Worm (Caenorhabditis elegans) whole organism, young adult: ENCODE results near the gene Y43F8B.3.

Experiments
- C06A6.2 ChIP-seq: fragments of 200-800 bp; sonication (Bioruptor generic); conservative IDR thresholded peaks from 2 replicates; pipeline ENCODE4 v1.3.6; 2022; ENCODE audit warnings: missing genetic modification characterization, missing compliant biosample characterization
- F23B12.7 ChIP-seq: sonication (generic microtip); optimal IDR thresholded peaks from 2 replicates; lab custom pipeline; 2017; ENCODE audit warnings: missing genetic modification characterization, mild to moderate bottlenecking, missing compliant biosample characterization, antibody characterized with exemption, moderate library complexity; ENCODE audit not compliant: insufficient read depth
- F33H1.4 ChIP-seq: fragments of 200-800 bp; sonication (Bioruptor generic); IDR thresholded peaks from 2 replicates; pipeline ENCODE4 v1.3.6; 2022; ENCODE audit warnings: missing genetic modification reagents, missing genetic modification characterization, missing compliant biosample characterization
- F37B4.10 ChIP-seq: fragments of 200-800 bp; sonication (Bioruptor generic); IDR thresholded peaks from 2 replicates; pipeline ENCODE4 v1.3.6; 2022; ENCODE audit warnings: missing genetic modification characterization, missing compliant biosample characterization
- F49E8.2 ChIP-seq: sonication (generic microtip); optimal IDR thresholded peaks from 3 replicates; lab custom pipeline; 2017; ENCODE audit warnings: missing genetic modification characterization, mild to moderate bottlenecking, missing compliant biosample characterization, antibody characterized with exemption, moderate library complexity; ENCODE audit not compliant: insufficient read depth
- T26A5.8 ChIP-seq: sonication (generic microtip); optimal IDR thresholded peaks from 2 replicates; lab custom pipeline; 2016; ENCODE audit warnings: missing genetic modification characterization, missing compliant biosample characterization
- ama-1 ChIP-seq, 3 experiments: fragments of 150-350 bp in 1 of 3; sonication (generic microtip) in 2 of 3; optimal IDR thresholded peaks; 2 replicates each; lab custom pipeline; 2014 to 2018; ENCODE audit warnings: missing biosample characterization in 2 of 3, missing genetic modification characterization in 2 of 3, missing genetic modification reagents in 2 of 3
- atf-7 ChIP-seq: sonication (generic microtip); optimal IDR thresholded peaks from 2 replicates; lab custom pipeline; 2017; ENCODE audit warnings: mild to moderate bottlenecking, missing genetic modification characterization, missing compliant biosample characterization
- attf-3 ChIP-seq: fragments of 200-800 bp; sonication (Bioruptor generic); conservative IDR thresholded peaks from 2 replicates; pipeline ENCODE4 v1.3.6; 2022; ENCODE audit warnings: missing genetic modification reagents, missing genetic modification characterization, missing compliant biosample characterization
- attf-5 ChIP-seq: fragments of 200-800 bp; sonication (Bioruptor generic); optimal IDR thresholded peaks from 2 replicates; lab custom pipeline; 2018; ENCODE audit warnings: mild to moderate bottlenecking, missing genetic modification characterization, missing compliant biosample characterization
- ccch-3 ChIP-seq: fragments of 200-800 bp; sonication (Bioruptor generic); optimal IDR thresholded peaks from 2 replicates; lab custom pipeline; 2018; ENCODE audit warnings: mild to moderate bottlenecking, missing genetic modification characterization, missing compliant biosample characterization
- cebp-2 ChIP-seq: fragments of 200-800 bp; sonication (Bioruptor generic); IDR thresholded peaks from 2 replicates; pipeline ENCODE4 v1.3.6; 2022; ENCODE audit warnings: missing genetic modification characterization, missing compliant biosample characterization
- ceh-40 ChIP-seq: fragments of 200-800 bp; sonication (Bioruptor generic); IDR thresholded peaks from 2 replicates; pipeline ENCODE4 v1.3.6; 2022; ENCODE audit warnings: missing genetic modification characterization, missing compliant biosample characterization
- ceh-79 ChIP-seq: sonication (generic microtip); optimal IDR thresholded peaks from 2 replicates; lab custom pipeline; 2017; ENCODE audit warnings: mild to moderate bottlenecking, missing genetic modification characterization, missing compliant biosample characterization
- dox-1 ChIP-seq: fragments of 200-800 bp; sonication (Bioruptor generic); IDR thresholded peaks from 2 replicates; pipeline ENCODE4 v1.3.6; 2022; ENCODE audit warnings: missing genetic modification reagents, missing genetic modification characterization, missing compliant biosample characterization
- efl-1 ChIP-seq: fragments of 150-350 bp; optimal IDR thresholded peaks from 2 replicates; lab custom pipeline; 2014; ENCODE audit warnings: missing biosample characterization, missing genetic modification reagents, missing genetic modification characterization
- egl-18 ChIP-seq: fragments of 200-800 bp; sonication (Bioruptor generic); IDR thresholded peaks from 2 replicates; pipeline ENCODE4 v1.3.6; 2022; ENCODE audit warnings: missing genetic modification reagents, missing genetic modification characterization, missing compliant biosample characterization
- fkh-3 ChIP-seq: sonication (generic microtip); optimal IDR thresholded peaks from 2 replicates; lab custom pipeline; 2016; ENCODE audit warnings: mild to moderate bottlenecking, missing genetic modification characterization, missing compliant biosample characterization
- him-1 ChIP-seq: sonication (generic microtip); optimal IDR thresholded peaks from 2 replicates; lab custom pipeline; 2016; ENCODE audit warnings: missing genotype, missing genetic modification reagents, missing genetic modification characterization, missing compliant biosample characterization
- hlh-12 ChIP-seq: sonication (generic microtip); optimal IDR thresholded peaks from 2 replicates; lab custom pipeline; 2016; ENCODE audit warnings: missing genetic modification characterization, missing compliant biosample characterization
- hlh-26 ChIP-seq: fragments of 200-800 bp; sonication (Bioruptor generic); conservative IDR thresholded peaks from 2 replicates; pipeline ENCODE4 v1.3.6; 2022; ENCODE audit warnings: missing genetic modification reagents, missing genetic modification characterization, missing compliant biosample characterization
- hmg-20 ChIP-seq: fragments of 200-800 bp; sonication (Bioruptor generic); IDR thresholded peaks from 2 replicates; pipeline ENCODE4 v1.3.6; 2022; ENCODE audit warnings: missing genetic modification reagents, missing genetic modification characterization, missing compliant biosample characterization
- hsf-1 ChIP-seq: fragments of 200-800 bp; sonication (Bioruptor generic); IDR thresholded peaks from 2 replicates; pipeline ENCODE4 v1.3.6; 2022; ENCODE audit warnings: missing genetic modification reagents, missing genetic modification characterization, missing compliant biosample characterization
- lag-1 ChIP-seq: fragments of 200-800 bp; sonication (Bioruptor generic); IDR thresholded peaks from 2 replicates; pipeline ENCODE4 v1.3.6; 2022; ENCODE audit warnings: missing genetic modification reagents, missing genetic modification characterization, missing compliant biosample characterization
- let-526 ChIP-seq: fragments of 200-800 bp; sonication (Bioruptor generic); IDR thresholded peaks from 2 replicates; pipeline ENCODE4 v1.3.6; 2022; ENCODE audit warnings: missing genetic modification reagents, missing genetic modification characterization, missing compliant biosample characterization
- lsy-27 ChIP-seq: sonication (generic microtip); optimal IDR thresholded peaks from 2 replicates; lab custom pipeline; 2017; ENCODE audit warnings: missing genetic modification characterization, mild to moderate bottlenecking, missing compliant biosample characterization, antibody characterized with exemption, missing genotype, borderline replicate concordance; ENCODE audit not compliant: insufficient read depth
- madf-10 ChIP-seq: sonication (generic microtip); optimal IDR thresholded peaks from 2 replicates; lab custom pipeline; 2016; ENCODE audit warnings: mild to moderate bottlenecking, missing genetic modification characterization, missing compliant biosample characterization
- madf-8 ChIP-seq: fragments of 200-800 bp; sonication (Bioruptor generic); conservative IDR thresholded peaks from 2 replicates; pipeline ENCODE4 v1.3.6; 2022; ENCODE audit warnings: missing genetic modification reagents, missing genetic modification characterization, missing compliant biosample characterization
- mes-4 ChIP-seq: sonication (generic microtip); optimal IDR thresholded peaks from 2 replicates; lab custom pipeline; 2016; ENCODE audit warnings: missing genotype, missing genetic modification characterization, missing compliant biosample characterization
- nfyb-1 ChIP-seq: fragments of 200-800 bp; sonication (Bioruptor generic); IDR thresholded peaks from 2 replicates; pipeline ENCODE4 v1.3.6; 2022; ENCODE audit warnings: missing genetic modification reagents, missing genetic modification characterization, missing compliant biosample characterization
- nhr-120 ChIP-seq: fragments of 200-800 bp; sonication (Bioruptor generic); IDR thresholded peaks from 2 replicates; pipeline ENCODE4 v1.3.6; 2022; ENCODE audit warnings: missing genetic modification characterization, missing compliant biosample characterization
- nhr-179 ChIP-seq: sonication (generic microtip); optimal IDR thresholded peaks from 2 replicates; lab custom pipeline; 2016; ENCODE audit warnings: mild to moderate bottlenecking, missing genetic modification characterization, missing compliant biosample characterization
- pbrm-1 ChIP-seq: fragments of 200-800 bp; sonication (Bioruptor generic); IDR thresholded peaks from 2 replicates; pipeline ENCODE4 v1.3.6; 2022; ENCODE audit warnings: missing genetic modification reagents, missing genetic modification characterization, missing compliant biosample characterization
- pha-4 ChIP-seq: fragments of 150-350 bp; sonication (generic microtip); optimal IDR thresholded peaks from 2 replicates; lab custom pipeline; 2014; ENCODE audit warnings: missing biosample characterization, missing genetic modification reagents, missing genetic modification characterization
- rcor-1 ChIP-seq: fragments of 200-800 bp; sonication (Bioruptor generic); IDR thresholded peaks from 2 replicates; pipeline ENCODE4 v1.3.6; 2022; ENCODE audit warnings: missing genetic modification reagents, missing genetic modification characterization, missing compliant biosample characterization
- rpc-1 ChIP-seq, 2 experiments: fragments of 150-350 bp in 1 of 2; sonication (generic microtip) in 1 of 2; optimal IDR thresholded peaks; 2 replicates each; lab custom pipeline; 2014 to 2018; ENCODE audit warnings: missing biosample characterization in 1 of 2, missing genetic modification characterization in 1 of 2, missing genetic modification reagents in 1 of 2, missing genotype in 1 of 2
- sptf-2 ChIP-seq: fragments of 200-800 bp; sonication (Bioruptor generic); optimal IDR thresholded peaks from 2 replicates; lab custom pipeline; 2018; ENCODE audit warnings: mild to moderate bottlenecking, missing genetic modification characterization, missing compliant biosample characterization
- tbx-9 ChIP-seq: sonication (generic microtip); optimal IDR thresholded peaks from 2 replicates; lab custom pipeline; 2016; ENCODE audit warnings: borderline replicate concordance, missing genetic modification characterization, inconsistent platforms, missing compliant biosample characterization
- tlf-1 ChIP-seq: fragments of 200-800 bp; sonication (Bioruptor generic); optimal IDR thresholded peaks from 2 replicates; lab custom pipeline; 2018; ENCODE audit warnings: mild to moderate bottlenecking, missing genetic modification characterization, missing compliant biosample characterization
- unc-130 ChIP-seq: sonication (generic microtip); optimal IDR thresholded peaks from 2 replicates; lab custom pipeline; 2016; ENCODE audit warnings: missing genetic modification reagents, missing genetic modification characterization, missing compliant biosample characterization
- unc-62 ChIP-seq: fragments of 150-350 bp; optimal IDR thresholded peaks from 2 replicates; lab custom pipeline; 2014; ENCODE audit warnings: missing biosample characterization, missing genetic modification reagents, missing genetic modification characterization
- zfh-2 ChIP-seq: fragments of 200-800 bp; sonication (Bioruptor generic); conservative IDR thresholded peaks from 2 replicates; pipeline ENCODE4 v1.3.6; 2022; ENCODE audit warnings: missing genetic modification reagents, missing genetic modification characterization, missing compliant biosample characterization
- ztf-18 ChIP-seq: sonication (generic microtip); optimal IDR thresholded peaks from 2 replicates; lab custom pipeline; 2016; ENCODE audit warnings: missing genotype, mild to moderate bottlenecking, missing genetic modification characterization, missing compliant biosample characterization
- ztf-22 ChIP-seq: fragments of 200-800 bp; sonication (Bioruptor generic); optimal IDR thresholded peaks from 2 replicates; lab custom pipeline; 2018; ENCODE audit warnings: mild to moderate bottlenecking, missing genetic modification characterization, moderate library complexity, missing compliant biosample characterization
- ztf-3 ChIP-seq: fragments of 200-800 bp; sonication (Bioruptor generic); optimal IDR thresholded peaks from 2 replicates; lab custom pipeline; 2018; ENCODE audit warnings: mild to moderate bottlenecking, missing genetic modification characterization, missing compliant biosample characterization

The Y43F8B.3 gene

DNA sequence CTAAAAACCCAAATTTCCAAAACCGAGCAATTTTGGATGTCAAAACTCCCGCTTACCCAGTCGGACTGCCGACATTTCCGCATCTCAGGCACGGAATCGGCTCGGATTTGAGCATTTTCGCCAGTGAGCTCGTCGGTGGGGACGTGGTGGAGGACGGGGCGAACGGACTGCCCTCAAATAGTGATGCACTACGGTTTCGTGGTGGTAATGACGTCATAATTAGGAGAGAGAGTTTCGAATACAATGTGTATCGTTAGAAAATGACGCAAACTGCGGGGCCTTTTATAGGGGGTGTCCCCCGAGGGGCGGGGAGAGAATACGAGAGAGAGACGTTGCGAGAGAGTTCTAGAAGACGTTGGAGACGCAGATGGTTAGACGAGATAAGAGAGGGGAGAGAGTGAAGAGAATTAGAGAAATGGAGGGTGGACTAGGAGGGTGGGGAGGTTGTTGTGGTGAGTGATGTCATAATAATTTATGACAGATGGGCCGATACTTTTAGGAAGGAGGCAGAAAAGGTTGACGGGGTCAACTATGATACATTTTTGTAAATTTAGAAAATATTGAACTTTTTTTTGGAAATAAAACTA lies 19.7 kb downstream of the Y43F8B.3 start (continued):
- TF ChIP-seq rpc-1 (optimal IDR thresholded peaks at IDR 0.05; lab: Kevin White, UChicago) (peak; percentile 29), rpc-1 (tag; optimal IDR thresholded peaks at IDR 0.05; lab: Kevin White, UChicago) (no peak), egl-18 (GFP tag; lab: Robert Waterston, UW) (0 out of 2 replicates have a peak, but pooled peaks have one; percentile 18), nhr-179 (tag; lab: Kevin White, UChicago) (no peak), hlh-26 (GFP tag; lab: Robert Waterston, UW) (0 out of 2 replicates have a peak, but pooled peaks have one; percentile 66), attf-5 (peak; percentile 63), ccch-3 (GFP tag; lab: Kevin White, UChicago) (no peak), pbrm-1 (GFP tag; lab: Robert Waterston, UW) (peak; percentile 87; the same call in 1 of the 2 replicates), madf-8 (GFP tag; lab: Robert Waterston, UW) (no peak), F37B4.10 (GFP tag; lab: Robert Waterston, UW) (no peak), lsy-27 (tag; lab: Kevin White, UChicago) (no peak), ztf-22 (peak; percentile 91), F49E8.2 (tag; lab: Kevin White, UChicago) (no peak), nhr-120 (GFP tag; lab: Robert Waterston, UW) (no peak), ceh-40 (GFP tag; lab: Robert Waterston, UW) (no peak), unc-62 (GFP tag; lab: Kevin White, UChicago) (peak; percentile 72), hmg-20 (GFP tag; lab: Robert Waterston, UW) (no peak), unc-130 (GFP tag; lab: Kevin White, UChicago) (no peak), efl-1 (GFP tag; lab: Kevin White, UChicago) (no peak), madf-10 (tag; lab: Kevin White, UChicago) (peak; percentile 56), T26A5.8 (no peak), C06A6.2 (peak; percentile 90), attf-3 (GFP tag; lab: Robert Waterston, UW) (no peak), lag-1 (GFP tag; lab: Robert Waterston, UW) (no peak), hsf-1 (GFP tag; lab: Robert Waterston, UW) (peak; percentile 96), ztf-3 (GFP tag; lab: Kevin White, UChicago) (peak; percentile 84), ceh-79 (no peak), pha-4 (tag; lab: Kevin White, UChicago) (no peak), sptf-2 (GFP tag; lab: Kevin White, UChicago) (no peak), F23B12.7 (tag; lab: Kevin White, UChicago) (no peak), hlh-12 (tag; lab: Kevin White, UChicago) (no peak), mes-4 (tag; lab: Kevin White, UChicago) (no peak), tbx-9 (tag; lab: Kevin White, UChicago) (no peak), rcor-1 (GFP tag; lab: Robert Waterston, UW) (peak; percentile 60; the same call in 1 of the 2 replicates), dox-1 (GFP tag; lab: Robert Waterston, UW) (peak; percentile 83), him-1 (tag; lab: Kevin White, UChicago) (no peak), zfh-2 (GFP tag; lab: Robert Waterston, UW) (peak; percentile 95), tlf-1 (GFP tag; lab: Kevin White, UChicago) (peak; percentile 45), ztf-18 (tag; lab: Kevin White, UChicago) (no peak), let-526 (GFP tag; lab: Robert Waterston, UW) (peak; percentile 41; the same call in 1 of the 2 replicates), ama-1 (optimal IDR thresholded peaks at IDR 0.05; lab: Kevin White, UChicago) (peak; percentile 89), ama-1 (GFP tag; optimal IDR thresholded peaks at IDR 0.05; lab: Kevin White, UChicago) (no peak), F33H1.4 (GFP tag; lab: Robert Waterston, UW) (no peak), nfyb-1 (GFP tag; lab: Robert Waterston, UW) (peak; percentile 94), atf-7 (tag; lab: Kevin White, UChicago) (peak; percentile 100), fkh-3 (tag; lab: Kevin White, UChicago) (peak; percentile 41), cebp-2 (GFP tag; lab: Robert Waterston, UW) (no peak)
